Worm (Caenorhabditis elegans) whole organism, young adult: ENCODE measurements around the gene F29A7.3.

ENCODE experiments used
- B0261.1 ChIP-seq: sonication (generic microtip); optimal IDR thresholded peaks from 2 replicates; lab custom pipeline; 2016; ENCODE audit warnings: mild to moderate bottlenecking, missing genetic modification characterization, moderate library complexity, missing compliant biosample characterization
- D2030.7 ChIP-seq: fragments of 200-800 bp; sonication (Bioruptor generic); IDR thresholded peaks from 2 replicates; pipeline ENCODE4 v1.3.6; 2022; ENCODE audit warnings: missing genetic modification reagents, missing genetic modification characterization, missing compliant biosample characterization
- F37B4.10 ChIP-seq: fragments of 200-800 bp; sonication (Bioruptor generic); IDR thresholded peaks from 2 replicates; pipeline ENCODE4 v1.3.6; 2022; ENCODE audit warnings: missing genetic modification characterization, missing compliant biosample characterization
- F39B2.1 ChIP-seq: fragments of 200-800 bp; sonication (Bioruptor generic); IDR thresholded peaks from 2 replicates; pipeline ENCODE4 v1.3.6; 2022; ENCODE audit warnings: missing genetic modification reagents, missing genetic modification characterization, missing compliant biosample characterization
- F57A8.1 ChIP-seq: fragments of 200-800 bp; sonication (Bioruptor generic); optimal IDR thresholded peaks from 2 replicates; lab custom pipeline; 2018; ENCODE audit warnings: mild to moderate bottlenecking, missing genetic modification characterization, moderate library complexity, missing compliant biosample characterization
- K11D2.4 ChIP-seq: fragments of 200-800 bp; sonication (Bioruptor generic); IDR thresholded peaks from 2 replicates; pipeline ENCODE4 v1.3.6; 2022; ENCODE audit warnings: missing genetic modification reagents, missing genetic modification characterization, missing compliant biosample characterization
- aptf-2 ChIP-seq: fragments of 200-800 bp; sonication (Bioruptor generic); conservative IDR thresholded peaks from 2 replicates; pipeline ENCODE4 v1.3.6; 2022; ENCODE audit warnings: missing genetic modification reagents, missing genetic modification characterization, missing compliant biosample characterization
- athp-1 ChIP-seq: sonication (generic microtip); optimal IDR thresholded peaks from 2 replicates; lab custom pipeline; 2017; ENCODE audit warnings: mild to moderate bottlenecking, missing genetic modification characterization, missing compliant biosample characterization
- attf-5 ChIP-seq: fragments of 200-800 bp; sonication (Bioruptor generic); optimal IDR thresholded peaks from 2 replicates; lab custom pipeline; 2018; ENCODE audit warnings: mild to moderate bottlenecking, missing genetic modification characterization, missing compliant biosample characterization
- attf-6 ChIP-seq: fragments of 200-800 bp; sonication (Bioruptor generic); IDR thresholded peaks from 2 replicates; pipeline ENCODE4 v1.3.6; 2022; ENCODE audit warnings: missing genetic modification reagents, missing genetic modification characterization, missing compliant biosample characterization
- ccch-3 ChIP-seq: fragments of 200-800 bp; sonication (Bioruptor generic); optimal IDR thresholded peaks from 2 replicates; lab custom pipeline; 2018; ENCODE audit warnings: mild to moderate bottlenecking, missing genetic modification characterization, missing compliant biosample characterization
- ceh-58 ChIP-seq: fragments of 200-800 bp; sonication (Bioruptor generic); IDR thresholded peaks from 2 replicates; pipeline ENCODE4 v1.3.6; 2022; ENCODE audit warnings: missing genetic modification characterization, missing compliant biosample characterization
- dpff-1 ChIP-seq: sonication (generic microtip); optimal IDR thresholded peaks from 2 replicates; lab custom pipeline; 2017; ENCODE audit warnings: mild to moderate bottlenecking, missing genetic modification characterization, missing compliant biosample characterization
- egl-44 ChIP-seq: fragments of 200-800 bp; sonication (Bioruptor generic); IDR thresholded peaks from 2 replicates; pipeline ENCODE4 v1.3.6; 2022; ENCODE audit warnings: missing genetic modification reagents, missing genetic modification characterization, missing compliant biosample characterization
- ets-4 ChIP-seq: fragments of 200-800 bp; sonication (Bioruptor generic); optimal IDR thresholded peaks from 2 replicates; lab custom pipeline; 2018; ENCODE audit warnings: mild to moderate bottlenecking, missing genetic modification characterization, missing compliant biosample characterization
- hlh-12 ChIP-seq: sonication (generic microtip); optimal IDR thresholded peaks from 2 replicates; lab custom pipeline; 2016; ENCODE audit warnings: missing genetic modification characterization, missing compliant biosample characterization
- hmg-1.2 ChIP-seq: fragments of 200-800 bp; sonication (Bioruptor generic); IDR thresholded peaks from 2 replicates; pipeline ENCODE4 v1.3.6; 2022; ENCODE audit warnings: missing genetic modification reagents, missing genetic modification characterization, missing compliant biosample characterization
- lag-1 ChIP-seq: fragments of 200-800 bp; sonication (Bioruptor generic); IDR thresholded peaks from 2 replicates; pipeline ENCODE4 v1.3.6; 2022; ENCODE audit warnings: missing genetic modification reagents, missing genetic modification characterization, missing compliant biosample characterization
- let-526 ChIP-seq: fragments of 200-800 bp; sonication (Bioruptor generic); IDR thresholded peaks from 2 replicates; pipeline ENCODE4 v1.3.6; 2022; ENCODE audit warnings: missing genetic modification reagents, missing genetic modification characterization, missing compliant biosample characterization
- lin-35 ChIP-seq, 3 experiments: fragments of 150-350 bp in 2 of 3; sonication (generic microtip) in 1 of 3; optimal IDR thresholded peaks; 2 replicates each; lab custom pipeline; 2014 to 2018; ENCODE audit warnings: missing biosample characterization in 3 of 3, missing genetic modification characterization in 3 of 3, missing genetic modification reagents in 3 of 3
- lin-40 ChIP-seq: sonication (generic microtip); optimal IDR thresholded peaks from 2 replicates; lab custom pipeline; 2016; ENCODE audit warnings: missing genetic modification characterization, mild to moderate bottlenecking, missing compliant biosample characterization, missing genotype, missing genetic modification reagents
- lsy-27 ChIP-seq: sonication (generic microtip); optimal IDR thresholded peaks from 2 replicates; lab custom pipeline; 2017; ENCODE audit warnings: missing genetic modification characterization, mild to moderate bottlenecking, missing compliant biosample characterization, antibody characterized with exemption, missing genotype, borderline replicate concordance; ENCODE audit not compliant: insufficient read depth
- madf-3 ChIP-seq: fragments of 200-800 bp; sonication (Bioruptor generic); IDR thresholded peaks from 2 replicates; pipeline ENCODE4 v1.3.6; 2022; ENCODE audit warnings: missing genetic modification reagents, missing genetic modification characterization, missing compliant biosample characterization
- mel-28 ChIP-seq: sonication (generic microtip); optimal IDR thresholded peaks from 2 replicates; lab custom pipeline; 2016; ENCODE audit warnings: borderline replicate concordance, mild to moderate bottlenecking, missing genetic modification characterization, missing compliant biosample characterization
- mes-4 ChIP-seq: sonication (generic microtip); optimal IDR thresholded peaks from 2 replicates; lab custom pipeline; 2016; ENCODE audit warnings: missing genotype, missing genetic modification characterization, missing compliant biosample characterization
- nfya-2 ChIP-seq: fragments of 200-800 bp; sonication (Bioruptor generic); IDR thresholded peaks from 2 replicates; pipeline ENCODE4 v1.3.6; 2022; ENCODE audit warnings: missing genetic modification reagents, missing genetic modification characterization, missing compliant biosample characterization
- nfyb-1 ChIP-seq: fragments of 200-800 bp; sonication (Bioruptor generic); IDR thresholded peaks from 2 replicates; pipeline ENCODE4 v1.3.6; 2022; ENCODE audit warnings: missing genetic modification reagents, missing genetic modification characterization, missing compliant biosample characterization
- nhr-120 ChIP-seq: fragments of 200-800 bp; sonication (Bioruptor generic); IDR thresholded peaks from 2 replicates; pipeline ENCODE4 v1.3.6; 2022; ENCODE audit warnings: missing genetic modification characterization, missing compliant biosample characterization
- rcor-1 ChIP-seq: fragments of 200-800 bp; sonication (Bioruptor generic); IDR thresholded peaks from 2 replicates; pipeline ENCODE4 v1.3.6; 2022; ENCODE audit warnings: missing genetic modification reagents, missing genetic modification characterization, missing compliant biosample characterization
- rpc-1 ChIP-seq, 2 experiments: fragments of 150-350 bp in 1 of 2; sonication (generic microtip) in 1 of 2; optimal IDR thresholded peaks; 2 replicates each; lab custom pipeline; 2014 to 2018; ENCODE audit warnings: missing biosample characterization in 1 of 2, missing genetic modification characterization in 1 of 2, missing genetic modification reagents in 1 of 2, missing genotype in 1 of 2
- snpc-1.1 ChIP-seq: sonication (generic microtip); optimal IDR thresholded peaks from 2 replicates; lab custom pipeline; 2017; ENCODE audit warnings: missing genetic modification characterization, mild to moderate bottlenecking, missing compliant biosample characterization, antibody characterized with exemption, moderate library complexity, missing genotype, missing genetic modification reagents; ENCODE audit not compliant: insufficient read depth
- ztf-22 ChIP-seq: fragments of 200-800 bp; sonication (Bioruptor generic); optimal IDR thresholded peaks from 2 replicates; lab custom pipeline; 2018; ENCODE audit warnings: mild to moderate bottlenecking, missing genetic modification characterization, moderate library complexity, missing compliant biosample characterization
- ztf-25 ChIP-seq: fragments of 200-800 bp; sonication (Bioruptor generic); IDR thresholded peaks from 2 replicates; pipeline ENCODE4 v1.3.6; 2022; ENCODE audit warnings: missing genetic modification reagents, missing genetic modification characterization, missing compliant biosample characterization
- ztf-6 ChIP-seq: fragments of 200-800 bp; sonication (Bioruptor generic); IDR thresholded peaks from 2 replicates; pipeline ENCODE4 v1.3.6; 2022; ENCODE audit warnings: missing genetic modification reagents, missing genetic modification characterization, missing compliant biosample characterization

The F29A7.3 gene

DNA sequence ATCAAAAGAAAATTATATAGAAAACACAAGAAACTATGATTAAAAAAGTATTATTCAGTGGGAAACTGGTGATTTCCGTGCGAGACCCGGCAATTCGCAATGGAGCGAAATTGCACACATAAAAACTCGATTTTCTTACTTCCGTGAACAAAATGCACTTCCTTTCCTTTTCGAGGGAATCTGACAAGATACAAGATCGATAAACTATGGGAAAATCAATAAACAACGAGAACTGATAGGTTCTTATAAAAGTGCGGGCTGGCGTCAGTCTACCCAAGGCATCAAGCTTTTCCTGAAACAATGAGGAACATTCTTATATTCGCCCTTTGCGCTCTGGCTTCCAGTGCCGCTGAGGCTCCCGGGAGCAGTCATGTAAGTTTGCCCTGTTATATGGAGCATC, at the start of gene F29A7.3:
Gene F29A7.3 (plus strand): TSS at position 301 of the 400 bp plus-strand sequence.
- TF ChIP-seq madf-3 (GFP tag; lab: Robert Waterston, UW) (no peak), hmg-1.2 (GFP tag; lab: Robert Waterston, UW) (no peak), attf-5 (GFP tag; lab: Kevin White, UChicago) (no peak), rpc-1 (optimal IDR thresholded peaks at IDR 0.05; lab: Kevin White, UChicago) (no peak), rpc-1 (tag; optimal IDR thresholded peaks at IDR 0.05; lab: Kevin White, UChicago) (no peak)
- TF ChIP-seq, all 124 proteins: peak for 0

ce11 chrII:2705200-2705599, 47.9 kb upstream of the F29A7.3 start, which contains the start of gene srh-128:
Gene srh-128, minus strand, starts transcription at chrII:2705300.
- TF ChIP-seq D2030.7 (GFP tag; lab: Robert Waterston, UW) (no peak), ceh-58 (GFP tag; lab: Robert Waterston, UW) (no peak), egl-44 (GFP tag; lab: Robert Waterston, UW) (no peak), ztf-22 (GFP tag; lab: Kevin White, UChicago) (no peak), F37B4.10 (GFP tag; lab: Robert Waterston, UW) (no peak), lin-40 (tag; lab: Kevin White, UChicago) (no peak), lag-1 (GFP tag; lab: Robert Waterston, UW) (no peak), mel-28 (no peak), hlh-12 (no peak), nhr-120 (GFP tag; lab: Robert Waterston, UW) (no peak), athp-1 (no peak), F57A8.1 (GFP tag; lab: Kevin White, UChicago) (no peak), K11D2.4 (GFP tag; lab: Robert Waterston, UW) (no peak)

DNA sequence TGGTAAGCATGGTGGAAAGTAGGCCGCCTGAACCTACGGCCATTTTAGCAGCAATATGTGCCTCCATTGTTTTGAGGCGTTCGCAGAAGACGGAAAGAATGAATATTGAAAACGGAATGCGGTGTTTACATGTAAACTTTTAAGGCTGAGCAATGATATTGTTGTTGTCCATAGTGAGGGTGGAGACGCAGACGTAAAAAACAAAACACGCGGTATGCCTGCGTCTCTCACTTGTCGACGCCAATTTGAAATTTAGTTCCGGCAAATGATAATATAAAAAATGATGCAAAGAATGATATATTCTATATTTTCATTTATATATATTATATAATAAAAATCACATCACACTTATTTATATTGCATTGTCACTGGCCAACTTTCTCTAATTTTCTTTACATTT, 45.2 kb upstream of the F29A7.3 start, which contains the start of gene Y47G7B.2:
Gene Y47G7B.2 (minus strand): TSS at position 143 of the 400 bp plus-strand sequence.
- no peak for TF ChIP-seq lsy-27 (tag; lab: Kevin White, UChicago)
- peak; percentile 59; the same call in 1 of the 2 replicates for TF ChIP-seq hmg-1.2 (GFP tag; lab: Robert Waterston, UW)
- no peak for TF ChIP-seq mel-28
- TF ChIP-seq attf-5 (GFP tag; lab: Kevin White, UChicago): peak; percentile 18
- TF ChIP-seq, all 124 proteins: peak for 2

ce11 chrII:2709942-2710341, 43.2 kb upstream of the F29A7.3 start, which contains the start of gene T05A8.1:
Gene T05A8.1, minus strand, starts transcription at chrII:2710042.
- TF ChIP-seq attf-6 (GFP tag; lab: Robert Waterston, UW): no peak
- no peak for TF ChIP-seq aptf-2 (GFP tag; lab: Robert Waterston, UW)
- no peak for TF ChIP-seq nfya-2 (GFP tag; lab: Robert Waterston, UW)
- no peak for TF ChIP-seq lag-1 (GFP tag; lab: Robert Waterston, UW)
- no peak for TF ChIP-seq nfyb-1 (GFP tag; lab: Robert Waterston, UW)
- TF ChIP-seq ztf-25 (GFP tag; lab: Robert Waterston, UW): no peak
- TF ChIP-seq B0261.1 (tag; lab: Kevin White, UChicago): no peak
- no peak for TF ChIP-seq ccch-3 (GFP tag; lab: Kevin White, UChicago)
- TF ChIP-seq lin-35 (GFP tag; optimal IDR thresholded peaks at IDR 0.05; lab: Kevin White, UChicago): no peak
- TF ChIP-seq ets-4 (GFP tag; lab: Kevin White, UChicago): no peak
- TF ChIP-seq F39B2.1 (GFP tag; lab: Robert Waterston, UW): no peak
- TF ChIP-seq let-526 (GFP tag; lab: Robert Waterston, UW): no peak
- TF ChIP-seq dpff-1 (tag; lab: Kevin White, UChicago): no peak
- TF ChIP-seq snpc-1.1: no peak
- TF ChIP-seq mes-4 (tag; lab: Kevin White, UChicago): no peak
- TF ChIP-seq ztf-6: no peak
- TF ChIP-seq rcor-1 (GFP tag; lab: Robert Waterston, UW): no peak
